Worm (Caenorhabditis elegans) whole organism, L1 larva: ENCODE results near the gene Y38H8A.1.

ENCODE experiments used
- aly-2 ChIP-seq: fragments of 150-350 bp; optimal IDR thresholded peaks from 2 replicates; lab custom pipeline; 2014; ENCODE audit warnings: missing biosample characterization, missing genetic modification characterization
- egl-27 ChIP-seq, 2 experiments: fragments of 150-350 bp in 1 of 2; sonication (generic microtip); optimal IDR thresholded peaks; 3 replicates each; lab custom pipeline; 2017 to 2018; ENCODE audit warnings: missing biosample characterization in 2 of 2, missing genetic modification characterization in 2 of 2, missing genetic modification reagents in 2 of 2
- irx-1 ChIP-seq: sonication (generic microtip); optimal IDR thresholded peaks from 2 replicates; lab custom pipeline; 2016; ENCODE audit warnings: missing genetic modification characterization, missing compliant biosample characterization
- isw-1 ChIP-seq: fragments of 200-800 bp; sonication (Bioruptor generic); IDR thresholded peaks from 2 replicates; pipeline ENCODE4 v1.3.6; 2022; ENCODE audit warnings: missing genetic modification characterization, missing compliant biosample characterization
- lsy-2 ChIP-seq, 2 experiments: fragments of 150-350 bp; optimal IDR thresholded peaks; 2 replicates each; lab custom pipeline; 2014; ENCODE audit warnings: missing biosample characterization in 2 of 2, missing genetic modification characterization in 2 of 2
- nhr-11 ChIP-seq: fragments of 150-350 bp; optimal IDR thresholded peaks from 2 replicates; lab custom pipeline; 2014; ENCODE audit warnings: missing biosample characterization, missing genetic modification characterization
- nhr-77 ChIP-seq: fragments of 150-350 bp; optimal IDR thresholded peaks from 2 replicates; lab custom pipeline; 2014; ENCODE audit warnings: missing biosample characterization, missing genetic modification characterization
- pag-3 ChIP-seq: sonication (generic microtip); optimal IDR thresholded peaks from 2 replicates; lab custom pipeline; 2017; ENCODE audit warnings: missing genetic modification characterization, mild to moderate bottlenecking, missing compliant biosample characterization, antibody characterized with exemption, borderline replicate concordance; ENCODE audit not compliant: insufficient read depth
- pqm-1 ChIP-seq: sonication (generic microtip); optimal IDR thresholded peaks from 3 replicates; lab custom pipeline; 2017; ENCODE audit warnings: missing biosample characterization, missing genetic modification characterization
- unc-62 ChIP-seq: fragments of 150-350 bp; optimal IDR thresholded peaks from 2 replicates; lab custom pipeline; 2014; ENCODE audit warnings: missing biosample characterization, missing genetic modification reagents, missing genetic modification characterization
- unc-98 ChIP-seq: fragments of 200-800 bp; sonication (Bioruptor generic); IDR thresholded peaks from 2 replicates; pipeline ENCODE4 v1.3.6; 2022; ENCODE audit warnings: missing genetic modification characterization, missing compliant biosample characterization

- no peak for TF ChIP-seq aly-2 (tag; lab: Kevin White, UChicago)
- no peak for TF ChIP-seq lsy-2 (tag; optimal IDR thresholded peaks at IDR 0.05; lab: Kevin White, UChicago)
- TF ChIP-seq pag-3 (tag; lab: Kevin White, UChicago), result no peak
- no peak for TF ChIP-seq irx-1 (tag; lab: Kevin White, UChicago)
- no peak for TF ChIP-seq nhr-77 (tag; lab: Kevin White, UChicago)
- TF ChIP-seq unc-62, result no peak
- TF ChIP-seq pqm-1 (tag; lab: Kevin White, UChicago), result no peak
- TF ChIP-seq unc-98 (GFP tag; lab: Robert Waterston, UW), result no peak
- TF ChIP-seq isw-1 (GFP tag; lab: Robert Waterston, UW), result no peak
- TF ChIP-seq nhr-11 (tag; lab: Kevin White, UChicago), result no peak
- no peak for TF ChIP-seq egl-27 (tag; optimal IDR thresholded peaks at IDR 0.05; lab: Kevin White, UChicago)
These were observed 1.0 kb downstream of the Y38H8A.1 start for ce11 chrIV:13483596-13483995.
